Fruit fly (Drosophila melanogaster) S2 (cell line): ENCODE data around the gene mRpL51.
A peak's percentile ranks its signal among the peaks of the same experiment; 100 is the strongest.

ENCODE experiments used
- CG8478 ChIP-seq: fragments of >200 bp; optimal IDR thresholded peaks from 2 replicates; lab custom pipeline; 2018
- CTCF ChIP-seq, 2 experiments: fragments of >200 bp; optimal IDR thresholded peaks; 2 replicates each; lab custom pipeline; 2018

Gene mRpL51

dm6 chr2L:8506729-8507128 lies 10.5 kb downstream of the mRpL51 start, which contains the start of gene Dh31:
Dh31 (minus strand) TSS chr2L:8506845.
- no peak for TF ChIP-seq CTCF (optimal IDR thresholded peaks at IDR 0.05; lab: Kevin White, UChicago)
- no peak for TF ChIP-seq CG8478

DNA sequence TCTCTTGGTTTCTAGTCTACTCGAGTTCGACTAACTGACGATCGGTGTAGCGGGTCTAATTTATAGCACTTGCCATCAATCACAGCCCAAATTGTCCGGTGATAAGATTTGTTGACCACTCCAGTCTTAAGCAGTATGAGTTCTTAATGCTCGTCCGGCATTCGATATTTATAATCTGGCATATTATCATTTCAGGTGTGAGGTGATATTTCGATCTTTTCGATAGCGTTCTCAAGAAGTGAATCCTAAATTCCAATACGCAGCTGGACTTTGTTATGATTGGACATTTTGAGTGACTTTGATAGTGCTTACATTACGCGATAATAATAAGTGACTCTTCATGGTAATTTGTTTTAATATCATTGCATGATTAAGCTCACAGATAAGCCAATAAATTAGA lies 20.9 kb downstream of the mRpL51 start, which contains the start of gene Bace:
Bace (minus strand) TSS at position 39 of the 400 bp plus-strand sequence.
- TF ChIP-seq CG8478 (no peak), CTCF (optimal IDR thresholded peaks at IDR 0.05; lab: Kevin White, UChicago) (no peak)

DNA sequence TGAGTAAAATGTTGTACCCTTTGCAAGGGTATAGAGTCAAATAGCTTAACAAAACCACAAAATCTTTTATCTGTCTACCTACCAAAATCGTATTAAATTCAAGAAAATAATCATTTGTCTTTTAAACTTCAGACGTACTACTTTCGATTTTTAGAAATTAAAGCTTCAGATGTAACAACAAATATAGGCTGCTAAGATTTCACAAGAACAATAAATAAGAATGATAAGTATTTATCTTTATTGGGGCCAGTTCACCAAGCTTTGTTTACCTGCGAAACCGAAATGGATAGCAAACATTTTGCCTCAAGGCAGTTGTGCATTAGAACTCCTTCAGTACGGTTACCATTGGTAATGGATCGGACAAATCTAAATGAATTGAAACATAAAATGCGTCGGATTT lies 26.7 kb downstream of the mRpL51 start, which contains the start of gene CG43400:
CG43400 (plus strand) TSS at position 301 of the 400 bp plus-strand sequence.
- TF ChIP-seq CG8478 (no peak), CTCF (optimal IDR thresholded peaks at IDR 0.05; lab: Kevin White, UChicago) (no peak)

- peak in 1 of 2 experiments; percentile 10 for TF ChIP-seq CTCF (optimal IDR thresholded peaks at IDR 0.05; lab: Kevin White, UChicago)
- TF ChIP-seq CG8478, result no peak
Observed at dm6 chr2L:8488735-8489134, 28.4 kb downstream of the mRpL51 start, which contains the start of gene CG13088. CG13088 (plus strand) TSS chr2L:8488981.

dm6 chr2L:8485562-8485961 lies 31.6 kb downstream of the mRpL51 start:
- no peak for TF ChIP-seq CG8478
- TF ChIP-seq CTCF (optimal IDR thresholded peaks at IDR 0.05; lab: Kevin White, UChicago), result peak; percentile 71 to 86

DNA sequence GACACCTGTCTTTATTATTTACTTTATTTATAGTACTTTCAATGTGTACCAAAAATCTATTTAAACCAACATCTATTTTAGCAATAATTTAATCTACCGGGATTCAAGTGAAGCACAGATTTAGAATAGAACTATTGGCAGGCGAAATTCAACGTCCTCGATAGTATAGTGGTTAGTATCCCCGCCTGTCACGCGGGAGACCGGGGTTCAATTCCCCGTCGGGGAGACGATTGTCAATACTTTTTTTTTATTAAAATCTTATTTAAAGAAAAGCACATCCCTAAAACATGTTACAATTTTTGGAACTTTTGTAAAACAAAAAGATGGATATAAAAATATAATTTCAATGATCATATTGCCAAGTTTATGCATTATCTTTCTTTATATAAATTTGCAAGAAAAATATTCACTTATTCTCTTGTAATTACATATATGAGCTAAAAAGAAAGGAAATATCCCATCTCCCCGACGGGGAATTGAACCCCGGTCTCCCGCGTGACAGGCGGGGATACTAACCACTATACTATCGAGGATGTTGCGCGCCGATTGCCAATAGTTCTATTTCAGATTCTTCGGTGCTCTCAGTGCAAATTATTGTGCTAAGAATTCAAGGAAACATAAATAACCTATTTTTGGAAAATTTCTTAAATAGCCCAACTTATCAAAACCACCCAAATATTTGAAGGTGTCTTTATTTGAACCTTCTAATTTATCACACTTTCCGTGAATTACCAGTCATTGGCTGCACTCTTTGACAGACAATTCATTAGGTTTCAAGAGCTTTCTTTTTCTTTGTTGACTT lies 35.4 kb downstream of the mRpL51 start, which contains the start of gene CG43796:
CG43796 (plus strand) TSS at position 752 of the 802 bp plus-strand sequence.
- TF ChIP-seq CG8478, result no peak
- TF ChIP-seq CTCF (optimal IDR thresholded peaks at IDR 0.05; lab: Kevin White, UChicago), result no peak

- no peak for TF ChIP-seq CG8478
- no peak for TF ChIP-seq CTCF (optimal IDR thresholded peaks at IDR 0.05; lab: Kevin White, UChicago)
Observed at dm6 chr2L:8480825-8481224, 36.4 kb downstream of the mRpL51 start.

DNA sequence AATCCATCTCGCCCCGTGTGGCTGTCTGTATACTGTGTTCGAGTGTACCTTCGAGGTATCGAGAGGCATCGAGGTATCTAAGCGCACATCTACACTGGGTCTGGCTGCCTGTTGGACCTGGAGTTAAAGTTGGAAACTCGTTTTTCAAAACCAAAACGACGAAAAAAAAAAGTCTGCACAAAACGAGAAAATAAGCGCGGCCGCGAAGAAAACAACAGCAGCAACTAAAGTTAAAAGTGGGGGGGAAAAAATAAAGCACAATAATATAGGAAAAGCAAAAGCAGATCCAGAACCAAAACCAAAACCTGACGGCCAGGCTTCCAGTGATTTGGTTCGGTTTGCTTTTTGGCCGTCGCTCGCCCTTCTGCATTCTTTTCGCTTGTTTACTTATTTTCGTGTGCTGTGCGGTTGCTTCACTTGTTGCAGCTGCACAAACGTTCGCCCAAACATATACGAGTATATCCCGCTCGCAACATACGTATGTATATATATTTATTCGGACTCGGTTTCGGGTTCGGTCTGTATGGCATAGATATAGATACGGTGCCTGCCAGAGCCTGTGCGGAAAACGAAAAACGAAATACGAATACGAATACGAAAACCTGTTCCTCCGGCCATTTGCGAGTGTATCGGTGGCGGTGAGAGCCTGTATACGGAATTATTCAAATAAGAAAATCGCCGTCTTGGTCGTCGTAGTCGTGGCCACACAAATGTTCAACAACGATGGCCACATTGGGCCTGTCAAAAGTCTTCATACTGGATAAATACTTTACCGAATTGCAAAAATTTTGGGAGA lies 38.1 kb downstream of the mRpL51 start:
- TF ChIP-seq CG8478 (no peak), CTCF (optimal IDR thresholded peaks at IDR 0.05; lab: Kevin White, UChicago) (no peak)

DNA sequence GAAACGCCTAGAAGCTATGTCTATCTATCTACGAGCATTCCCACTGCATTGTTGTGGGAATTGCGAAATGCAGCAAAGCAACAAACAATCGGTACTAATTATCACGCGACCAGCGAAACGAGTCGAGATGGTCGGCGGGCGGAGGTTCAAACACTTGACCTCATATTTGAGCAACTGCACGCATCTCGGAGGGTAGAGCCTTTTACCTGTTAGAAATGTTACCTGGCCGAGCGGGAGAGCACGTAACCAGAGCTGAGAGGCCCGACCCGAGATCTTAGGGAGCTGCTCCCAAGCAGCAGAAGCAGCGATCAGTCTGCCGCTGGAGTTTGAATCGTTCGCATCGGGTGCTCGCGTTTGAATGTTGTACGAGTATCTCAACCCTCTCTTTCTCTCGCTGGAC lies 38.8 kb downstream of the mRpL51 start:
- no peak for TF ChIP-seq CTCF (optimal IDR thresholded peaks at IDR 0.05; lab: Kevin White, UChicago)
- TF ChIP-seq CG8478, result no peak

- TF ChIP-seq CTCF (optimal IDR thresholded peaks at IDR 0.05; lab: Kevin White, UChicago) (peak in 1 of 2 experiments; percentile 64), CG8478 (no peak)
Observed at dm6 chr2L:8477971-8478370, 39.2 kb downstream of the mRpL51 start.

DNA sequence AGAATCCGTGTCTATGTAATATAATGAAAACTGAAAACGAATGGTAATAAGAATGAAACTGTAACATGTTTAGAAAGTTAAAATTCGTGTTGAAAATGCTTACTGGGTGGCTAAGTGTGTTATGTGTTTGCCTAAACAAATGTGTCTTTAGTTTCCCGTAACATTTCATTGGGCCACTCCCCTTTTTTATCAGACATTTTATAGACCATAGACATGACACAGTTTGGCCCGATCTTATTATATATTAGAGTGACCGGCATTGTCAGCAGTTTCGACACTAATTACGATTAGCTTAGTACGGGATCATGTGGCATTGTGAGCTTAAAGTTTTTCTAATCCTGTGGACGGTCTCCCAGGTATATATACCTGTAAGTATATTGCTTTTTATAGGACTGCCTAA lies 40.1 kb downstream of the mRpL51 start, which contains the start of gene CheA29a:
CheA29a (plus strand) TSS at position 301 of the 400 bp plus-strand sequence.
- TF ChIP-seq CTCF (optimal IDR thresholded peaks at IDR 0.05; lab: Kevin White, UChicago) (no peak), CG8478 (no peak)

dm6 chr2L:8473448-8473847 lies 43.7 kb downstream of the mRpL51 start:
- TF ChIP-seq CTCF (optimal IDR thresholded peaks at IDR 0.05; lab: Kevin White, UChicago), result no peak
- no peak for TF ChIP-seq CG8478

- TF ChIP-seq CTCF (optimal IDR thresholded peaks at IDR 0.05; lab: Kevin White, UChicago) (no peak), CG8478 (no peak)
Observed at dm6 chr2L:8471667-8472066, 45.5 kb downstream of the mRpL51 start.

DNA sequence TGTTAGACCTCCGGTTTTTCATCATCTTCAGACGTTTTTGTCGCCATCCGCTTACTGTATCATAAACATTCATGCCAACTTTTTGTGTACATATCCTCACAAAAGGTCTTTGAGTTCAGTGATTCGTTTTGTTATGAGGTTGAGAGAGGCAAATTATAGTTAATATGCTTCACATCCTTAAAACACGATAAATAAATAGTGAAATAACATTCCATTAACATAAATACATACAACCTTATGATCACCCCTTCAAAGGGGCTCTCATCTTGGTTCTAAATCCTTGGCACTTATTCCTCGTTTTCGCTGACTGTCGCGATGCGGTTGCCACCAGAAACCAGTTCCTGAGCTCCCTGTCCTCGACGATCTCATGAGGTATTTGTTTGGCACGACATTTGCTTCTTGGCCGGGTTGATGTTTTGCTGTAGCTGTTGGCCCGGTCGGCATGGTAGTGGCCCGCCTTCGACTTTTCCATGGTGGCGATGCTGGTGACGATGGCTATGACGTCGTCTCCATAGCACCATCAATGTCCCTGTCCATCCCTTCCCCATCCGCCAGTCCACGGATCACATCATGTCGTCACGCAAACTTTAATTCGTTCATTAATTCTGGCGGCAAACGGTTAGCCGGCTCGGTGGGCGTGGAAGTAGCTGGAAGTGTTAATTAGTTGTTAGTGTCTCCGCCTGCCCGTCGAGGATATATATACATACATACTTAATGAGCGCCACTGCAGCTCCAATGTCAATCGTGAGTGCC lies 48.1 kb downstream of the mRpL51 start:
- TF ChIP-seq CG8478 (no peak), CTCF (optimal IDR thresholded peaks at IDR 0.05; lab: Kevin White, UChicago) (no peak)
